Worm (Caenorhabditis elegans): ENCODE results near the gene pbo-5.

ce11 chrV:20909761-20910160 is 5.5 kb upstream of the pbo-5 start:
- no peak for TF ChIP-seq ztf-4 (tag; optimal IDR thresholded peaks at IDR 0.05)
- TF ChIP-seq lsy-2 (tag; optimal IDR thresholded peaks at IDR 0.05) = no peak
- TF ChIP-seq lin-11 (tag; optimal IDR thresholded peaks at IDR 0.05) = no peak

All from whole organism, L2 larva.